Fruit fly (Drosophila melanogaster): ENCODE measurements around the gene CG3407.

CG3407 gene

DNA sequence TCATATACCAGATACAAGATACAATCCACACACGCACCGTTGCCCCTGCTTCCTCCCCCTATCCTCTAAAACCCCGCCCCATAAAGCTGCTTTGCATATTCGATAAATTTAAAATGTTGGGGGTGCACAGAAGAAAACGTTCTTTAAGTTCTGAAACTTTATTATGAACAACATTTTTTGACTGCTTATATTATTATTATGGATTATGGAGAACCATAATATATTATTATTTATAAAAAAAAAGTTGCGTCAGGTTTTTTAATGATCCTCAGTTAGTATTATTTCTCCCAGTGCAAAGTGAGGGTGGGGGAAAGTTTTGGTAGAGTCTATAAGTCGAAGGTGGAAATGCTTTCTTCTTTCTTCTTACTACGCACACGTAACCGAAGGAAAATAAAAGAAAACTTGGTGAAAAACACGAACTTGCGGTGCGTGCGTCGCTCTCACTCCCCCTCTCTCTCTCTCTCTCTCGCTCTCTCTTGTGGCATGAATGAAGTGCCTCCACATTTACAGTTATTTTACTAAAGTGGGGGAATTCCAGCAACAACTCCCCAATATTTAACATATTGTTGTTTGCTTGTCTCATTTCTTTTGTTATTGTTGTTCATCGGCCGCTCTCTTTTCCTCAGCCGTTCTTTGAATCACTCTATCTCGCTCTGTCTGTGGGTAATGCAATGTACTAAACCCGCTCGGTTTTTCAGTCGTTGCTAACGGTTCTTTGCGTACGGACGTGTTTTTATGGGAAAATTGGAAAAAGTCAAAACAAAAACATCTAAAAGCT is 23.7 kb downstream of the CG3407 start (continued):
- no peak for TF ChIP-seq crc (GFP tag; optimal IDR thresholded peaks at IDR 0.05)
- TF ChIP-seq ato (GFP tag; IDR thresholded peaks at IDR 0.05; ENCODE audit: partially characterized antibody): no peak
- TF ChIP-seq CG8944 (GFP tag; optimal IDR thresholded peaks at IDR 0.05): no peak
- peak in 1 of 2 experiments; percentile 94 for TF ChIP-seq bsh (GFP tag; optimal IDR thresholded peaks at IDR 0.05)
- TF ChIP-seq fd3F (GFP tag; optimal IDR thresholded peaks at IDR 0.05): no peak
- peak; percentile 83 for TF ChIP-seq esg (GFP tag; conservative IDR thresholded peaks at IDR 0.05)
- TF ChIP-seq kay (GFP tag; optimal IDR thresholded peaks at IDR 0.05): peak; percentile 18
- TF ChIP-seq mirr (GFP tag; optimal IDR thresholded peaks at IDR 0.05): no peak
- no peak for TF ChIP-seq Doc3 (GFP tag; IDR thresholded peaks at IDR 0.05; ENCODE audit: partially characterized antibody)
- TF ChIP-seq oc (tag; optimal IDR thresholded peaks at IDR 0.05): peak; percentile 95
- peak; percentile 49 for TF ChIP-seq Med (GFP tag)
- peak; percentile 74 for TF ChIP-seq CG15269 (tag; optimal IDR thresholded peaks at IDR 0.05)
- TF ChIP-seq Six4 (GFP tag; optimal IDR thresholded peaks at IDR 0.05): peak; percentile 76
- TF ChIP-seq sr (GFP tag; IDR thresholded peaks at IDR 0.05): no peak
- TF ChIP-seq Rfx (GFP tag; IDR thresholded peaks at IDR 0.05): peak; percentile 62
- peak; percentile 62 for TF ChIP-seq CG12659 (GFP tag; optimal IDR thresholded peaks at IDR 0.05)
- TF ChIP-seq Hr51 (GFP tag; optimal IDR thresholded peaks at IDR 0.05): peak in 1 of 2 experiments; percentile 82
- TF ChIP-seq HmgZ (tag; optimal IDR thresholded peaks at IDR 0.05): no peak
- no peak for TF ChIP-seq tx (GFP tag; optimal IDR thresholded peaks at IDR 0.05)
- TF ChIP-seq emc (GFP tag; optimal IDR thresholded peaks at IDR 0.05): no peak
- TF ChIP-seq Lpt (GFP tag; optimal IDR thresholded peaks at IDR 0.05): no peak
- peak; percentile 64 for TF ChIP-seq sens (GFP tag)
- TF ChIP-seq E2f1 (GFP tag; IDR thresholded peaks at IDR 0.05): peak; percentile 80
- TF ChIP-seq ems (GFP tag; optimal IDR thresholded peaks at IDR 0.05): no peak
- no peak for TF ChIP-seq toy (GFP tag; IDR thresholded peaks at IDR 0.05)
- TF ChIP-seq lab (GFP tag; optimal IDR thresholded peaks at IDR 0.05): peak; percentile 66
- TF ChIP-seq CG17829 (tag; optimal IDR thresholded peaks at IDR 0.05): peak; percentile 90
- peak; percentile 59 for TF ChIP-seq CG17802 (tag; optimal IDR thresholded peaks at IDR 0.05)
- TF ChIP-seq CG13775 (GFP tag; optimal IDR thresholded peaks at IDR 0.05): peak; percentile 68
- peak; percentile 84 for TF ChIP-seq CG10267 (tag; optimal IDR thresholded peaks at IDR 0.05)
- no peak for TF ChIP-seq HmgD (GFP tag; optimal IDR thresholded peaks at IDR 0.05)
- no peak for TF ChIP-seq Sin3A (optimal IDR thresholded peaks at IDR 0.05)
- no peak for TF ChIP-seq hbn (GFP tag; IDR thresholded peaks at IDR 0.05; ENCODE audit: partially characterized antibody)
- TF ChIP-seq CG10959 (GFP tag; IDR thresholded peaks at IDR 0.05): peak; percentile 42; the same call in 1 of the 2 replicates
- peak; percentile 93 for TF ChIP-seq Awh (GFP tag; IDR thresholded peaks at IDR 0.05)
- TF ChIP-seq dimm (GFP tag; IDR thresholded peaks at IDR 0.05): peak; percentile 78
- peak; percentile 81 for TF ChIP-seq grau (tag; optimal IDR thresholded peaks at IDR 0.05)
- peak; percentile 57 for TF ChIP-seq Vsx1 (GFP tag; optimal IDR thresholded peaks at IDR 0.05)
- peak; percentile 30 for TF ChIP-seq CG8281 (tag; optimal IDR thresholded peaks at IDR 0.05)
- peak; percentile 54 for TF ChIP-seq CrebB (tag; optimal IDR thresholded peaks at IDR 0.05)
- TF ChIP-seq grn (GFP tag; optimal IDR thresholded peaks at IDR 0.05): peak; percentile 1
- TF ChIP-seq CG3163 (GFP tag; optimal IDR thresholded peaks at IDR 0.05): no peak
- TF ChIP-seq mld (GFP tag; IDR thresholded peaks at IDR 0.05; ENCODE audit: partially characterized antibody): no peak
- no peak; the same call in 1 of the 2 replicates for TF ChIP-seq amos (GFP tag; IDR thresholded peaks at IDR 0.05; ENCODE audit: partially characterized antibody)
- no peak; the same call in 1 of the 2 replicates for TF ChIP-seq GATAe (GFP tag; conservative IDR thresholded peaks at IDR 0.05)
- TF ChIP-seq CG6854 (GFP tag; optimal IDR thresholded peaks at IDR 0.05): no peak
- peak; percentile 42 for TF ChIP-seq CG6654 (GFP tag; optimal IDR thresholded peaks at IDR 0.05)
- TF ChIP-seq CG9876 (GFP tag; optimal IDR thresholded peaks at IDR 0.05): no peak
- peak; percentile 85 for TF ChIP-seq unpg (GFP tag; optimal IDR thresholded peaks at IDR 0.05)

Data from whole organism, embryonic.